Worm (Caenorhabditis elegans) whole organism, L4 larva: ENCODE data around the gene imb-2.

Experiments
- F10B5.3 ChIP-seq: sonication (generic microtip); optimal IDR thresholded peaks from 2 replicates; lab custom pipeline; 2016; ENCODE audit warnings: mild to moderate bottlenecking, missing genetic modification characterization, missing compliant biosample characterization
- F26F4.8 ChIP-seq: fragments of 200-800 bp; sonication (Bioruptor generic); conservative IDR thresholded peaks from 2 replicates; pipeline ENCODE4 v1.3.6; 2022; ENCODE audit warnings: missing genetic modification characterization, missing compliant biosample characterization
- F37D6.2 ChIP-seq: sonication (generic microtip); optimal IDR thresholded peaks from 2 replicates; lab custom pipeline; 2016; ENCODE audit warnings: mild to moderate bottlenecking, missing genetic modification characterization, missing compliant biosample characterization
- R02D3.7 ChIP-seq: fragments of 150-350 bp; sonication (generic microtip); optimal IDR thresholded peaks from 3 replicates; lab custom pipeline; 2014; ENCODE audit warnings: missing biosample characterization, missing genetic modification characterization
- Y105C5A.15 ChIP-seq: fragments of 200-800 bp; sonication (Bioruptor generic); IDR thresholded peaks from 2 replicates; pipeline ENCODE4 v1.3.6; 2022; ENCODE audit warnings: missing genetic modification characterization, missing compliant biosample characterization
- Y5F2A.4 ChIP-seq: fragments of 200-800 bp; sonication (Bioruptor generic); optimal IDR thresholded peaks from 2 replicates; lab custom pipeline; 2018; ENCODE audit warnings: mild to moderate bottlenecking, missing genetic modification characterization, missing compliant biosample characterization
- ZK337.2 ChIP-seq: fragments of 200-800 bp; sonication (Bioruptor generic); IDR thresholded peaks from 2 replicates; pipeline ENCODE4 v1.3.6; 2022; ENCODE audit warnings: missing genetic modification reagents, missing genetic modification characterization, missing compliant biosample characterization
- arid-1 ChIP-seq: fragments of 200-800 bp; sonication (Bioruptor generic); conservative IDR thresholded peaks from 2 replicates; pipeline ENCODE4 v1.3.6; 2022; ENCODE audit warnings: missing genetic modification reagents, missing genetic modification characterization, missing compliant biosample characterization
- attf-4 ChIP-seq: sonication (generic microtip); optimal IDR thresholded peaks from 3 replicates; lab custom pipeline; 2017; ENCODE audit warnings: missing biosample characterization, missing genetic modification characterization
- ceh-82 ChIP-seq: sonication (generic microtip); optimal IDR thresholded peaks from 2 replicates; lab custom pipeline; 2017; ENCODE audit warnings: missing biosample characterization, missing genetic modification characterization
- cey-2 ChIP-seq: sonication (generic microtip); optimal IDR thresholded peaks from 3 replicates; lab custom pipeline; 2017; ENCODE audit warnings: missing genetic modification characterization, mild to moderate bottlenecking, missing compliant biosample characterization, antibody characterized with exemption, borderline replicate concordance; ENCODE audit not compliant: insufficient read depth
- daf-16 ChIP-seq, 3 experiments: sonication (generic microtip); optimal IDR thresholded peaks; 2 replicates each; lab custom pipeline; 2016 to 2017; ENCODE audit warnings: missing genetic modification characterization in 3 of 3, missing genetic modification reagents in 3 of 3, mild to moderate bottlenecking in 2 of 3, missing compliant biosample characterization in 2 of 3, missing biosample characterization in 1 of 3, moderate library complexity in 1 of 3
- dmd-8 ChIP-seq: fragments of 200-800 bp; sonication (Bioruptor generic); IDR thresholded peaks from 2 replicates; pipeline ENCODE4 v1.3.6; 2022; ENCODE audit warnings: missing genetic modification characterization, missing compliant biosample characterization
- dpl-1 ChIP-seq: fragments of 150-350 bp; optimal IDR thresholded peaks from 2 replicates; lab custom pipeline; 2014; ENCODE audit warnings: missing biosample characterization, missing genetic modification reagents, missing genetic modification characterization
- duxl-1 ChIP-seq: sonication (generic microtip); optimal IDR thresholded peaks from 2 replicates; lab custom pipeline; 2016; ENCODE audit warnings: mild to moderate bottlenecking, missing genetic modification characterization, moderate library complexity, missing compliant biosample characterization; ENCODE audit not compliant: poor library complexity
- dve-1 ChIP-seq: sonication (generic microtip); optimal IDR thresholded peaks from 2 replicates; lab custom pipeline; 2017; ENCODE audit warnings: antibody characterized with exemption, mild to moderate bottlenecking, missing genetic modification characterization, missing compliant biosample characterization; ENCODE audit not compliant: insufficient read depth
- egl-43 ChIP-seq: fragments of 200-800 bp; sonication (Bioruptor generic); IDR thresholded peaks from 2 replicates; pipeline ENCODE4 v1.3.6; 2022; ENCODE audit warnings: missing genetic modification reagents, missing genetic modification characterization, missing compliant biosample characterization
- hlh-30 ChIP-seq: sonication (generic microtip); optimal IDR thresholded peaks from 2 replicates; lab custom pipeline; 2017; ENCODE audit warnings: antibody characterized with exemption, mild to moderate bottlenecking, missing genetic modification characterization, missing compliant biosample characterization; ENCODE audit not compliant: insufficient read depth
- lin-29 ChIP-seq: fragments of 200-800 bp; sonication (Bioruptor generic); IDR thresholded peaks from 2 replicates; pipeline ENCODE4 v1.3.6; 2022; ENCODE audit warnings: missing genetic modification reagents, missing genetic modification characterization, missing compliant biosample characterization
- lin-38 ChIP-seq: fragments of 200-800 bp; sonication (Bioruptor generic); IDR thresholded peaks from 2 replicates; pipeline ENCODE4 v1.3.6; 2022; ENCODE audit warnings: missing genetic modification reagents, missing genetic modification characterization, missing compliant biosample characterization
- lir-3 ChIP-seq: sonication (generic microtip); optimal IDR thresholded peaks from 2 replicates; lab custom pipeline; 2016; ENCODE audit warnings: mild to moderate bottlenecking, missing genetic modification characterization, missing compliant biosample characterization
- mdl-1 ChIP-seq, 2 experiments: fragments of 150-350 bp in 1 of 2; sonication (generic microtip) in 1 of 2; optimal IDR thresholded peaks; 2 replicates each; lab custom pipeline; 2014 to 2017; ENCODE audit warnings: missing biosample characterization in 2 of 2, missing genetic modification characterization in 2 of 2
- mdt-29 ChIP-seq: fragments of 200-800 bp; sonication (Bioruptor generic); IDR thresholded peaks from 2 replicates; pipeline ENCODE4 v1.3.6; 2022; ENCODE audit warnings: missing genetic modification reagents, missing genetic modification characterization, missing compliant biosample characterization
- mep-1 ChIP-seq: fragments of 150-350 bp; sonication (generic microtip); optimal IDR thresholded peaks from 3 replicates; lab custom pipeline; 2014; ENCODE audit warnings: missing biosample characterization, missing genetic modification characterization
- mxl-2 ChIP-seq: fragments of 200-800 bp; sonication (Bioruptor generic); conservative IDR thresholded peaks from 2 replicates; pipeline ENCODE4 v1.3.6; 2022; ENCODE audit warnings: missing genetic modification reagents, missing genetic modification characterization, missing compliant biosample characterization
- mxl-3 ChIP-seq: fragments of 200-800 bp; sonication (Bioruptor generic); optimal IDR thresholded peaks from 2 replicates; lab custom pipeline; 2018; ENCODE audit warnings: mild to moderate bottlenecking, missing genetic modification characterization, missing compliant biosample characterization
- nhr-10 ChIP-seq: fragments of 150-350 bp; optimal IDR thresholded peaks from 2 replicates; lab custom pipeline; 2014; ENCODE audit warnings: missing biosample characterization, missing genetic modification characterization
- nhr-102 ChIP-seq: sonication (generic microtip); optimal IDR thresholded peaks from 2 replicates; lab custom pipeline; 2016; ENCODE audit warnings: mild to moderate bottlenecking, missing genetic modification characterization, moderate library complexity, missing compliant biosample characterization
- nhr-111 ChIP-seq: fragments of 200-800 bp; sonication (Bioruptor generic); optimal IDR thresholded peaks from 2 replicates; lab custom pipeline; 2018; ENCODE audit warnings: mild to moderate bottlenecking, missing genetic modification characterization, missing compliant biosample characterization
- nhr-237 ChIP-seq: sonication (generic microtip); optimal IDR thresholded peaks from 2 replicates; lab custom pipeline; 2017; ENCODE audit warnings: missing biosample characterization, missing genetic modification characterization
- nhr-25 ChIP-seq: sonication (generic microtip); optimal IDR thresholded peaks from 2 replicates; lab custom pipeline; 2017; ENCODE audit warnings: missing genetic modification characterization, mild to moderate bottlenecking, missing compliant biosample characterization, antibody characterized with exemption, moderate library complexity, borderline replicate concordance; ENCODE audit not compliant: insufficient read depth
- nhr-28 ChIP-seq: fragments of 150-350 bp; optimal IDR thresholded peaks from 2 replicates; lab custom pipeline; 2014; ENCODE audit warnings: missing biosample characterization, missing genetic modification characterization
- nhr-42 ChIP-seq: fragments of 200-800 bp; sonication (Bioruptor generic); IDR thresholded peaks from 2 replicates; pipeline ENCODE4 v1.3.6; 2022; ENCODE audit warnings: missing genetic modification characterization, missing compliant biosample characterization
- nhr-48 ChIP-seq: sonication (generic microtip); optimal IDR thresholded peaks from 2 replicates; lab custom pipeline; 2016; ENCODE audit warnings: mild to moderate bottlenecking, missing genetic modification characterization, missing compliant biosample characterization
- nhr-76 ChIP-seq: fragments of 150-350 bp; optimal IDR thresholded peaks from 2 replicates; lab custom pipeline; 2014; ENCODE audit warnings: missing biosample characterization, missing genetic modification characterization
- nhr-77 ChIP-seq: fragments of 150-350 bp; optimal IDR thresholded peaks from 2 replicates; lab custom pipeline; 2014; ENCODE audit warnings: missing biosample characterization, missing genetic modification characterization
- pha-4 ChIP-seq, 2 experiments: fragments of 150-350 bp in 1 of 2; fragments of 200-800 bp in 1 of 2; sonication (Bioruptor generic) in 1 of 2; IDR thresholded peaks in 1 of 2; optimal IDR thresholded peaks in 1 of 2; 2 replicates each; pipeline versions ENCODE4 v1.3.6 to Lab custom; 2014 to 2022; ENCODE audit warnings: missing genetic modification characterization in 2 of 2, missing genetic modification reagents in 2 of 2, missing biosample characterization in 1 of 2, missing compliant biosample characterization in 1 of 2
- php-3 ChIP-seq: fragments of 200-800 bp; sonication (Bioruptor generic); IDR thresholded peaks from 2 replicates; pipeline ENCODE4 v1.3.6; 2022; ENCODE audit warnings: missing genetic modification reagents, missing genetic modification characterization, missing compliant biosample characterization
- rbr-2 ChIP-seq: sonication (generic microtip); optimal IDR thresholded peaks from 2 replicates; lab custom pipeline; 2016; ENCODE audit warnings: missing genotype, missing genetic modification characterization, missing compliant biosample characterization
- saeg-2 ChIP-seq: fragments of 200-800 bp; sonication (Bioruptor generic); IDR thresholded peaks from 2 replicates; pipeline ENCODE4 v1.3.6; 2022; ENCODE audit warnings: missing genetic modification reagents, missing genetic modification characterization, missing compliant biosample characterization
- sdz-12 ChIP-seq: fragments of 200-800 bp; sonication (Bioruptor generic); optimal IDR thresholded peaks from 2 replicates; lab custom pipeline; 2018; ENCODE audit warnings: mild to moderate bottlenecking, missing genetic modification characterization, missing compliant biosample characterization
- skn-1 ChIP-seq: fragments of 150-350 bp; optimal IDR thresholded peaks from 2 replicates; lab custom pipeline; 2014; ENCODE audit warnings: missing biosample characterization, missing genetic modification characterization
- snpc-4 ChIP-seq: fragments of 150-350 bp; optimal IDR thresholded peaks from 2 replicates; lab custom pipeline; 2014; ENCODE audit warnings: missing biosample characterization, missing genetic modification characterization
- tra-1 ChIP-seq: fragments of 200-800 bp; sonication (Bioruptor generic); IDR thresholded peaks from 2 replicates; pipeline ENCODE4 v1.3.6; 2022; ENCODE audit warnings: missing genetic modification reagents, missing genetic modification characterization, missing compliant biosample characterization
- zag-1 ChIP-seq: fragments of 150-350 bp; optimal IDR thresholded peaks from 2 replicates; lab custom pipeline; 2014; ENCODE audit warnings: missing biosample characterization, missing genetic modification characterization
- zfp-2 ChIP-seq: sonication (generic microtip); optimal IDR thresholded peaks from 2 replicates; lab custom pipeline; 2016; ENCODE audit warnings: mild to moderate bottlenecking, missing genetic modification characterization, missing compliant biosample characterization
- zip-11 ChIP-seq: fragments of 200-800 bp; sonication (Bioruptor generic); IDR thresholded peaks from 2 replicates; pipeline ENCODE4 v1.3.6; 2022; ENCODE audit warnings: missing genetic modification characterization, missing compliant biosample characterization

Gene imb-2

ce11 chrII:14407332-14408270 lies 42.1 kb downstream of the imb-2 start:
- TF ChIP-seq nhr-237 (tag; lab: Kevin White, UChicago) = no peak
- TF ChIP-seq nhr-25 = peak; percentile 66
- no peak for TF ChIP-seq zfp-2
- peak; percentile 74 for TF ChIP-seq dve-1
- peak; percentile 52 for TF ChIP-seq egl-43
- no peak for TF ChIP-seq skn-1 (tag; lab: Kevin White, UChicago)
- peak; percentile 31 for TF ChIP-seq dpl-1
- TF ChIP-seq ceh-82 (tag; lab: Kevin White, UChicago) = no peak
- peak; percentile 76 for TF ChIP-seq saeg-2 (GFP tag; lab: Robert Waterston, UW)
- peak; percentile 72 for TF ChIP-seq lin-38
- peak; percentile 47 for TF ChIP-seq F10B5.3 (tag; lab: Kevin White, UChicago)
- peak; percentile 51 for TF ChIP-seq mep-1
- peak; percentile 69 for TF ChIP-seq lin-29 (GFP tag; lab: Robert Waterston, UW)
- TF ChIP-seq hlh-30 = peak; percentile 61
- 0 out of 2 replicates have a peak, but pooled peaks have one; percentile 14 for TF ChIP-seq mdt-29
- TF ChIP-seq F37D6.2 (tag; lab: Kevin White, UChicago) = no peak
- TF ChIP-seq arid-1 (GFP tag; lab: Robert Waterston, UW) = 0 out of 2 replicates have a peak, but pooled peaks have one; percentile 42
- TF ChIP-seq rbr-2 (tag; lab: Kevin White, UChicago) = peak; percentile 40
- no peak for TF ChIP-seq cey-2 (tag; lab: Kevin White, UChicago)
- no peak for TF ChIP-seq attf-4 (tag; lab: Kevin White, UChicago)
- TF ChIP-seq duxl-1 (tag; lab: Kevin White, UChicago) = peak; percentile 39
- TF ChIP-seq ZK337.2 (GFP tag; lab: Robert Waterston, UW) = no peak
- peak; percentile 84 for TF ChIP-seq php-3 (GFP tag; lab: Robert Waterston, UW)
- no peak for TF ChIP-seq R02D3.7 (tag; lab: Kevin White, UChicago)
- no peak for TF ChIP-seq zag-1 (tag; lab: Kevin White, UChicago)
- peak; percentile 70 for TF ChIP-seq nhr-102
- TF ChIP-seq F26F4.8 (GFP tag; lab: Robert Waterston, UW) = no peak
- no peak for TF ChIP-seq nhr-76 (tag; lab: Kevin White, UChicago)
- no peak for TF ChIP-seq mxl-2 (GFP tag; lab: Robert Waterston, UW)
- TF ChIP-seq zip-11 (GFP tag; lab: Robert Waterston, UW) = 0 out of 2 replicates have a peak, but pooled peaks have one; percentile 5
- TF ChIP-seq sdz-12 (GFP tag; lab: Kevin White, UChicago) = no peak
- TF ChIP-seq nhr-28 (tag; lab: Kevin White, UChicago) = no peak
- TF ChIP-seq mdl-1 (tag; optimal IDR thresholded peaks at IDR 0.05; lab: Kevin White, UChicago) = peak in 1 of 2 experiments; percentile 16
- no peak for TF ChIP-seq nhr-111
- TF ChIP-seq Y105C5A.15 (GFP tag; lab: Robert Waterston, UW) = no peak
- no peak for TF ChIP-seq daf-16 (GFP tag; optimal IDR thresholded peaks at IDR 0.05; lab: Kevin White, UChicago)
- TF ChIP-seq daf-16 (tag; optimal IDR thresholded peaks at IDR 0.05; lab: Kevin White, UChicago) = peak; percentile 43
- TF ChIP-seq nhr-42 (GFP tag; lab: Robert Waterston, UW) = peak; percentile 88
- no peak for TF ChIP-seq snpc-4
- peak; percentile 75; the same call in 1 of the 2 replicates for TF ChIP-seq pha-4 (GFP tag; IDR thresholded peaks at IDR 0.05; lab: Robert Waterston, UW)
- peak; percentile 68 for TF ChIP-seq pha-4 (tag; optimal IDR thresholded peaks at IDR 0.05; lab: Kevin White, UChicago)
- TF ChIP-seq tra-1 = no peak
- TF ChIP-seq dmd-8 (GFP tag; lab: Robert Waterston, UW) = no peak
- TF ChIP-seq Y5F2A.4 (GFP tag; lab: Kevin White, UChicago) = no peak
- TF ChIP-seq nhr-77 = peak; percentile 68
- TF ChIP-seq mxl-3 (GFP tag; lab: Kevin White, UChicago) = peak; percentile 32
- peak; percentile 27 for TF ChIP-seq nhr-48
- TF ChIP-seq lir-3 (tag; lab: Kevin White, UChicago) = peak; percentile 50
- TF ChIP-seq nhr-10 (tag; lab: Kevin White, UChicago) = no peak
